Worm (Caenorhabditis elegans): ENCODE data around the gene sna-2.

The sna-2 gene

ce11 chrIV:9777535-9777934 is at the start of gene sna-2:
TSS of gene sna-2 (minus strand) at chrIV:9777634.
- TF ChIP-seq unc-62 (GFP tag; optimal IDR thresholded peaks at IDR 0.05), result no peak

DNA sequence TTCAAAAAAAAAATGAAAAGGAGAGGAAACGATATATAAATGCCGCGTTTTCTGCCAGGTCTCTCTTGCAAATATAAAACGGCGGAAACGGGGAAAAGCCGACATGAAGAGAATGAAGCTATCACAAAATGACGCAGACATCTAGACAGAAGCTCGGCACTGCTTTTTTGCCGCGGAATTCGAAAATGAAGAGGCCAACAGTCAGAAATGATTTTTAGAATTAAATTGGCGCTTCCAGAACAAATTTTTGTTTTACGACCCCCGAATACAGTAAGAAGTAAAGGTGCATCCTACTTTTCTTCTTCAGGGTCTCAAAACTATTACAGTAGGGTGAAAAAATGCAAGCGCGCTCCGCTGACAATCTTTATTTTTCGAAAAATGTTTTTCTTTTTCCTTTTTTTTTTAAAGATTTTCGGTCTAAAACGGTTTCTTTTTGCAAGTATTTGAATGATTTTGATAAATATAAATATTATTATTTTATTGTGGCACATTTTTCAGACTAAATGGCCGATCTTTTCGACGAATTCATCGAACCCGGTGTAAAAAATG is 47.8 kb upstream of the sna-2 start, which contains the start of gene mtr-4:
Gene mtr-4, plus strand, starts transcription at position 499 of the 549 bp plus-strand sequence.
- TF ChIP-seq unc-62 (GFP tag; optimal IDR thresholded peaks at IDR 0.05), result no peak

- no peak for TF ChIP-seq unc-62 (GFP tag; optimal IDR thresholded peaks at IDR 0.05)
These were observed 47.0 kb upstream of the sna-2 start, which contains the start of gene catp-6 for ce11 chrIV:9824480-9824879. TSS of gene catp-6 (minus strand) at chrIV:9824580.

DNA sequence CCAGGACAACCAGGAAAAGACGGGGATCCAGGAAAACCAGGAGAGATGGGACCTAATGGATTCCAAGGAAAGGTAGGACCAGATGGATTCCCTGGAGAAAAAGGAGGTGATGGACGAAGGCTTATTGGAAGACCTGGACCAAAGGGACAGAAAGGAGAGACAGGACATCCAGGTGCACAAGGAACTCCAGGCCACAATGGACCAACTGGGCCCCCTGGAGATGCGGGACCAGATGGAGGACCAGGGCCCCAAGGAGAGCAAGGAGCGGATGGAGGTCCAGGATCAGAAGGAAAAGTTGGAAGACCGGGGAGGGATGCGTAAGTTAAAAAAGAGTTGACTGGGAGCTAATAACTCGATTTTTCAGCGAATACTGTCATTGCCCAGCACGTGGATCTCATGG is 45.2 kb upstream of the sna-2 start:
- TF ChIP-seq unc-62 (GFP tag; optimal IDR thresholded peaks at IDR 0.05), result no peak

- TF ChIP-seq unc-62 (GFP tag; optimal IDR thresholded peaks at IDR 0.05), result no peak
These were observed 44.2 kb upstream of the sna-2 start, which contains the start of gene col-123 for ce11 chrIV:9821621-9822020. TSS of gene col-123 (plus strand) at chrIV:9821921.

DNA sequence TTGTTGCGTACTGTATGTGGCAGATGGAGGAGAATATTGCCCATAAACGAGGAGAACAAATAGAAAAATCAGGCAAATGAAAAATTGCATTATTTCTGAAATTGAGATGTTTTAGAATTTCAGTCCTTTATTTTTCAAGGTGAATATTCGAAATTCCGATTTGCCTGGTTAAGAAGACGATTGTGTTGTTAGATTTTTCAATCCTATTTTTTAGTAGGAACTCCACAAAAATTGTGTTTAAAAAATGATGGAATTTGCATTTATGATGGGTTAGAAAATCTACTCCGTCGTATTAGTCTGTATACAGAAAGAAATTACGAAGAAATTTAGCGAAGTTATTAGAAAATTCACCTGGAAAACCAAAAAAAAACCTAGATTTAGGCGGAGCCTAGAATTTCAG is 38.0 kb upstream of the sna-2 start, which contains the start of gene egl-20:
Gene egl-20, minus strand, starts transcription at position 101 of the 400 bp plus-strand sequence.
- no peak for TF ChIP-seq unc-62 (GFP tag; optimal IDR thresholded peaks at IDR 0.05)

- no peak for TF ChIP-seq unc-62 (GFP tag; optimal IDR thresholded peaks at IDR 0.05)
These were observed 34.1 kb upstream of the sna-2 start for ce11 chrIV:9811487-9811886.

- no peak for TF ChIP-seq unc-62 (GFP tag; optimal IDR thresholded peaks at IDR 0.05)
These were observed 33.2 kb upstream of the sna-2 start, which contains the start of gene dct-15 for ce11 chrIV:9810633-9811032. TSS of gene dct-15 (minus strand) at chrIV:9810733.

- no peak for TF ChIP-seq unc-62 (GFP tag; optimal IDR thresholded peaks at IDR 0.05)
These were observed 26.1 kb upstream of the sna-2 start for ce11 chrIV:9803544-9803943.

DNA sequence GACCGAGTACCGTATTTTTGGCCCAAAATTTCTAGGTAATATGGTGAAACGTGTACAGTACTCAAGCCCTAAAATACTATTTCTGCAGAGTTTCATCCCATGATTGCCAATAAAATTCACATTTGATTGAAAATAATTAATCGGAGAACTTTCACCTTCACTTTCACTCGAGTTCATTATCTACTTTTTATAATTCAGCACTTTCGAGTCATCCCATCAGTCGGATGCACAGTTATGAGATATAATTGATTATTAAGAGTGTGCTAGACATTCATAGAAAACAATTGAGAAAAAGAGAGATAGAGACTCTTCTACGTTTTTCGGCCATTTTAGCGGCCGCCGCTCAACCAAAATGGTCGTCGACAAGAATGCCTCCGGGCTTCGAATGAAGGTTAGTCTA is 25.3 kb upstream of the sna-2 start, which contains the start of gene fat-3:
Gene fat-3, plus strand, starts transcription at position 313 of the 400 bp plus-strand sequence.
- TF ChIP-seq unc-62 (GFP tag; optimal IDR thresholded peaks at IDR 0.05), result no peak

DNA sequence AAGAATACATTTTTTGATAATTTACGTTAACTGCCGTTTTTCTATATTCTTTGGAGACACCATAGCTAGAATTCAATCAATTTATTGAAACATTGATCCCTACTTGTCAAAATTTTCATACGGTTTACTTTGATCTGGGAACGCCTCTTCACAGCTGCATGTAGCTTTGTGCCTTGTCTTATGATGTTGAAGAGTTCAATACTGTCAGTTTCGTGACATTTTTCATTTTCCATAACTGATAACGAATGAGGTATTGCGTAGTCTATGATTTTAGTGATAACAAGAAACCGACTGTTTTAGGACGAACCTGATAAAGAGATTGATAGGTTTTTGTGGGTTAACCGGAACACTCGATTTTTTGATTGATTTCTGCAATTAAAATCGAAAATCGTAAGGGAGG is 24.0 kb upstream of the sna-2 start:
- no peak for TF ChIP-seq unc-62 (GFP tag; optimal IDR thresholded peaks at IDR 0.05)

ce11 chrIV:9799664-9800063 is 22.2 kb upstream of the sna-2 start:
- TF ChIP-seq unc-62 (GFP tag; optimal IDR thresholded peaks at IDR 0.05), result no peak

ce11 chrIV:9799129-9799528 is 21.7 kb upstream of the sna-2 start, which contains the start of gene fat-4:
TSS of gene fat-4 (plus strand) at chrIV:9799429.
- no peak for TF ChIP-seq unc-62 (GFP tag; optimal IDR thresholded peaks at IDR 0.05)

DNA sequence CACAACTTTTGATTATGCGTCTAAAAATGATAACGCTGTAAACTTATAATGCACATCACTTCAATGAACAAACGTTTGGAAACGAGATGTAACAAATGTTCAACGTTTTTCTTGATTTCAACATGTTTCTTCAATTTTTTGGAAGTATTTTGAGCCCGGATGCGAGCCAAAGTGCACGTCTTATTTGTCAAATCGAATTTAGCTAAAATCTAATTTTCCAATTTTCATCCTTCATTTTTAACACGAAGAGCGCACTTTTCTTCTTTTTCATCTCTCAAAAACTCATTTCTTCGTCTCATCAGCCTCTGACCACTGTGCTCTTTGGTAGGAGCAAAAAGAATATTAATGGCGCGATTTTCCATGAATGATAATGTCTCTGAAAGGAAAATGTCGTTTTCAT is 20.9 kb upstream of the sna-2 start:
- no peak for TF ChIP-seq unc-62 (GFP tag; optimal IDR thresholded peaks at IDR 0.05)

ce11 chrIV:9797304-9798003 is 20.0 kb upstream of the sna-2 start, which contains the start of gene T13F2.2:
TSS of gene T13F2.2 (minus strand) at chrIV:9797354.
- no peak for TF ChIP-seq unc-62 (GFP tag; optimal IDR thresholded peaks at IDR 0.05)

DNA sequence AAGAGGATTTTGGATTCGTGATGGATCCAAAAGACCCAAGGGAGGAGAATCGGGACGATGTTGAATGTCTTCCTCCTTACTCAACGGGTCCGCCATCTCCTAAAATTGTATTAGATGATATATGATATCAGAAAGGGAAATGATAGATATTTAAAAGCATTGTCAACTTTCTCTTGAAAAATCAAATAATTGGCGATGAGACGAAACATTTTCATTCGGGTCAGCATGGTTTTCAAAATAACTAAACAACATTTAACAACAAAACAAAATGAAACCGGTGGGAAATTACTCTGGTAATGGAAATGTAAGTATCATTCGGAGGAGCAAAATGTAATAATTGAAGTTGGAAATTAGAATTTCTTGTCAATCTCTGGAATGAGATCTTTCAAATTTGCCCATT is 19.1 kb upstream of the sna-2 start, which contains the start of gene pis-1:
Gene pis-1, minus strand, starts transcription at position 101 of the 400 bp plus-strand sequence.
- TF ChIP-seq unc-62 (GFP tag; optimal IDR thresholded peaks at IDR 0.05), result no peak

ce11 chrIV:9795250-9795649 is 17.8 kb upstream of the sna-2 start:
- TF ChIP-seq unc-62 (GFP tag; optimal IDR thresholded peaks at IDR 0.05), result no peak

Measured in whole organism, dauer.